Worm (Caenorhabditis elegans) whole organism, mixed stage, embryonic: ENCODE results near the gene chst-1.
A peak's percentile ranks its signal among the peaks of the same experiment; 100 is the strongest.

Experiments used
- M03D4.4 ChIP-seq: sonication (generic microtip); optimal IDR thresholded peaks from 2 replicates; lab custom pipeline; 2017; ENCODE audit warnings: mild to moderate bottlenecking, missing genetic modification characterization, missing compliant biosample characterization
- bed-3 ChIP-seq: fragments of 200-800 bp; sonication (Bioruptor generic); optimal IDR thresholded peaks from 3 replicates; lab custom pipeline; 2018; ENCODE audit warnings: mild to moderate bottlenecking, missing genetic modification characterization, moderate library complexity, missing compliant biosample characterization
- blmp-1 ChIP-seq: fragments of 150-350 bp; optimal IDR thresholded peaks from 2 replicates; lab custom pipeline; 2014; ENCODE audit warnings: missing biosample characterization, missing genetic modification characterization
- ceh-39 ChIP-seq: fragments of 150-350 bp; optimal IDR thresholded peaks from 2 replicates; lab custom pipeline; 2014; ENCODE audit warnings: missing biosample characterization, missing genetic modification characterization
- ceh-43 ChIP-seq: fragments of 200-800 bp; sonication (Bioruptor generic); optimal IDR thresholded peaks from 2 replicates; lab custom pipeline; 2018; ENCODE audit warnings: mild to moderate bottlenecking, missing genetic modification characterization, moderate library complexity, missing compliant biosample characterization
- ceh-83 ChIP-seq: fragments of 200-800 bp; sonication (Bioruptor generic); optimal IDR thresholded peaks from 2 replicates; lab custom pipeline; 2018; ENCODE audit warnings: mild to moderate bottlenecking, missing genetic modification characterization, missing compliant biosample characterization
- cnd-1 ChIP-seq: fragments of 200-800 bp; sonication (Bioruptor generic); optimal IDR thresholded peaks from 2 replicates; lab custom pipeline; 2018; ENCODE audit warnings: mild to moderate bottlenecking, missing genetic modification characterization, missing compliant biosample characterization
- drap-1 ChIP-seq: fragments of 200-800 bp; sonication (Bioruptor generic); optimal IDR thresholded peaks from 3 replicates; lab custom pipeline; 2018; ENCODE audit warnings: mild to moderate bottlenecking, missing genetic modification characterization, missing compliant biosample characterization
- elt-1 ChIP-seq: sonication (generic microtip); optimal IDR thresholded peaks from 2 replicates; lab custom pipeline; 2017; ENCODE audit warnings: missing genetic modification characterization, mild to moderate bottlenecking, missing compliant biosample characterization, antibody characterized with exemption, moderate library complexity, borderline replicate concordance; ENCODE audit not compliant: insufficient read depth
- elt-3 ChIP-seq: fragments of 150-350 bp; optimal IDR thresholded peaks from 2 replicates; lab custom pipeline; 2014; ENCODE audit warnings: missing biosample characterization, missing genetic modification characterization
- flh-1 ChIP-seq: fragments of 200-800 bp; sonication (Bioruptor generic); optimal IDR thresholded peaks from 2 replicates; lab custom pipeline; 2018; ENCODE audit warnings: mild to moderate bottlenecking, missing genetic modification characterization, moderate library complexity, missing compliant biosample characterization
- ham-2 ChIP-seq: fragments of 200-800 bp; sonication (Bioruptor generic); optimal IDR thresholded peaks from 2 replicates; lab custom pipeline; 2018; ENCODE audit warnings: mild to moderate bottlenecking, missing genetic modification characterization, missing compliant biosample characterization
- hlh-1 ChIP-seq: fragments of 150-350 bp; optimal IDR thresholded peaks from 2 replicates; lab custom pipeline; 2014; ENCODE audit warnings: missing biosample characterization, missing genetic modification reagents, missing genetic modification characterization
- lin-13 ChIP-seq: fragments of 150-350 bp; optimal IDR thresholded peaks from 2 replicates; lab custom pipeline; 2014; ENCODE audit warnings: missing biosample characterization, missing genetic modification characterization
- lin-32 ChIP-seq: fragments of 200-800 bp; sonication (Bioruptor generic); optimal IDR thresholded peaks from 2 replicates; lab custom pipeline; 2018; ENCODE audit warnings: mild to moderate bottlenecking, missing genetic modification characterization, missing compliant biosample characterization
- lsy-2 ChIP-seq: fragments of 150-350 bp; optimal IDR thresholded peaks from 2 replicates; lab custom pipeline; 2014; ENCODE audit warnings: missing biosample characterization, missing genetic modification characterization
- mab-5 ChIP-seq: fragments of 150-350 bp; optimal IDR thresholded peaks from 2 replicates; lab custom pipeline; 2014; ENCODE audit warnings: missing biosample characterization, missing genetic modification characterization
- mep-1 ChIP-seq: fragments of 150-350 bp; optimal IDR thresholded peaks from 2 replicates; lab custom pipeline; 2017; ENCODE audit warnings: missing biosample characterization, missing genetic modification reagents, missing genetic modification characterization, inconsistent platforms
- nhr-12 ChIP-seq: fragments of 150-350 bp; optimal IDR thresholded peaks from 2 replicates; lab custom pipeline; 2014; ENCODE audit warnings: missing biosample characterization, missing genetic modification characterization
- nhr-2 ChIP-seq: fragments of 150-350 bp; optimal IDR thresholded peaks from 2 replicates; lab custom pipeline; 2014; ENCODE audit warnings: missing biosample characterization, missing genetic modification characterization
- nhr-237 ChIP-seq: fragments of 150-350 bp; optimal IDR thresholded peaks from 2 replicates; lab custom pipeline; 2014; ENCODE audit warnings: missing biosample characterization, missing genetic modification characterization
- nhr-28 ChIP-seq: fragments of 150-350 bp; optimal IDR thresholded peaks from 2 replicates; lab custom pipeline; 2014; ENCODE audit warnings: missing biosample characterization, missing genetic modification characterization
- nhr-76 ChIP-seq: sonication (generic microtip); optimal IDR thresholded peaks from 2 replicates; lab custom pipeline; 2017; ENCODE audit warnings: missing biosample characterization, missing genetic modification characterization
- pha-4 ChIP-seq: fragments of 150-350 bp; optimal IDR thresholded peaks from 2 replicates; lab custom pipeline; 2018; ENCODE audit warnings: missing biosample characterization, missing genetic modification reagents, missing genetic modification characterization
- sem-2 ChIP-seq: fragments of 200-800 bp; sonication (Bioruptor generic); optimal IDR thresholded peaks from 2 replicates; lab custom pipeline; 2018; ENCODE audit warnings: mild to moderate bottlenecking, missing genetic modification characterization, missing compliant biosample characterization
- snpc-4 ChIP-seq: fragments of 150-350 bp; optimal IDR thresholded peaks from 2 replicates; lab custom pipeline; 2014; ENCODE audit warnings: missing biosample characterization, missing genetic modification characterization
- sptf-1 ChIP-seq: sonication (generic microtip); optimal IDR thresholded peaks from 2 replicates; lab custom pipeline; 2017; ENCODE audit warnings: mild to moderate bottlenecking, missing genetic modification characterization, moderate library complexity, missing compliant biosample characterization
- tbx-8 ChIP-seq: fragments of 200-800 bp; sonication (Bioruptor generic); optimal IDR thresholded peaks from 2 replicates; lab custom pipeline; 2018; ENCODE audit warnings: mild to moderate bottlenecking, missing genetic modification characterization, moderate library complexity, missing compliant biosample characterization
- unc-120 ChIP-seq: sonication (generic microtip); optimal IDR thresholded peaks from 2 replicates; lab custom pipeline; 2017; ENCODE audit warnings: missing genetic modification characterization, missing compliant biosample characterization; ENCODE audit not compliant: poor library complexity, severe bottlenecking
- unc-39 ChIP-seq: fragments of 150-350 bp; optimal IDR thresholded peaks from 2 replicates; lab custom pipeline; 2014; ENCODE audit warnings: missing biosample characterization, missing genetic modification characterization
- unc-62 ChIP-seq: fragments of 150-350 bp; optimal IDR thresholded peaks from 2 replicates; lab custom pipeline; 2014; ENCODE audit warnings: missing biosample characterization, missing genetic modification reagents, missing genetic modification characterization
- ztf-11 ChIP-seq: fragments of 150-350 bp; optimal IDR thresholded peaks from 2 replicates; lab custom pipeline; 2014; ENCODE audit warnings: missing biosample characterization, missing genetic modification characterization

chst-1 gene

ce11 chrII:8099212-8099784 is 7.5 kb downstream of the chst-1 start:
- peak; percentile 49 for TF ChIP-seq nhr-2 (tag; lab: Kevin White, UChicago)
- TF ChIP-seq sem-2: no peak

DNA sequence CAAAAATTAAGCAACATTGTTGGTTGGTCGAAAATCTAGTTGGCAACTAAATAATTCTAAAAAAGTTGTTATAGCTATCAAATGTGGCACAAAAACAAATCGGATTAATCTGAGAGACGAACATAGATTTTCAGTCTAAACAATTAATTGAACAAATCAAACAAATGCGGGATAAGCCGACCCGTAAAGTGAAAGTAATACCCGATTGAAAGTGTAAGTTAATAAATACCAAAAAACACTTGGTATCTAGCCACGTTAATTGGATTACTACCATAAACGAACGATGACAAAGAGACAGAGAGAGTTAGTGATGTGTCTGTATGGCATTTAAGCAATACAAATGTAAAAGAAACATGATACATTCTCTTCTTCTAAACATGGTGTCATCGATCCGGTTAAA is 12.9 kb downstream of the chst-1 start:
- peak; percentile 12 for TF ChIP-seq blmp-1 (tag; lab: Kevin White, UChicago)
- no peak for TF ChIP-seq nhr-12
- TF ChIP-seq, all 35 proteins: peak for 1

DNA sequence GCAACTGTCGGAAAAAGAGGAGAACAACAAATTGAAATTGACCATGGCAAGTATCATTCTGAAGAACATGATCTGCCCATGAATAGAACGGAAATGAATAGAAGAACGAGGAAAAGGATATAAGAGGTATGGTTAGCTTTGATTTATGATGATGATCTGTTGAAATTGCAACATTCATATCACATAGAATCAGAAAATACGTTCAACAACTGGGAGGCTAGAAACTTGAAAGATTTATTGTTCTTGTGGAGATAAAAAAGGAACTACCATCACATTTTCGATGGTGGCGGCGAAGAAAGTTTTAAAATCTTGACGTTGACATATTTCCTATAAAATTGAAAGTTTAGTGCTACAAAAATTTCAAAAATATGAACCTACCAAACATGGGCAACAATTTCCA is 13.5 kb downstream of the chst-1 start:
- no peak for TF ChIP-seq nhr-237 (tag; lab: Kevin White, UChicago)
- no peak for TF ChIP-seq mep-1 (tag; lab: Kevin White, UChicago)
- no peak for TF ChIP-seq hlh-1 (tag; lab: Kevin White, UChicago)
- TF ChIP-seq unc-120 (tag; lab: Kevin White, UChicago): no peak
- TF ChIP-seq lin-13 (tag; lab: Kevin White, UChicago): no peak
- TF ChIP-seq blmp-1 (tag; lab: Kevin White, UChicago): no peak
- TF ChIP-seq nhr-28 (tag; lab: Kevin White, UChicago): no peak
- no peak for TF ChIP-seq unc-62 (GFP tag; lab: Kevin White, UChicago)
- TF ChIP-seq flh-1 (GFP tag; lab: Kevin White, UChicago): no peak
- no peak for TF ChIP-seq ceh-83
- no peak for TF ChIP-seq unc-39 (tag; lab: Kevin White, UChicago)
- no peak for TF ChIP-seq elt-1 (tag; lab: Kevin White, UChicago)
- TF ChIP-seq drap-1 (GFP tag; lab: Kevin White, UChicago): no peak
- TF ChIP-seq ztf-11 (tag; lab: Kevin White, UChicago): no peak
- TF ChIP-seq nhr-76 (tag; lab: Kevin White, UChicago): no peak
- TF ChIP-seq ham-2 (GFP tag; lab: Kevin White, UChicago): no peak
- TF ChIP-seq ceh-39 (tag; lab: Kevin White, UChicago): no peak

ce11 chrII:8092537-8092936 is 14.2 kb downstream of the chst-1 start, which contains the start of gene ltd-1:
Gene ltd-1, minus strand, starts transcription at chrII:8092754.
- no peak for TF ChIP-seq snpc-4 (tag; lab: Kevin White, UChicago)
- no peak for TF ChIP-seq unc-39 (tag; lab: Kevin White, UChicago)
- no peak for TF ChIP-seq sptf-1 (tag; lab: Kevin White, UChicago)
- no peak for TF ChIP-seq flh-1 (GFP tag; lab: Kevin White, UChicago)
- TF ChIP-seq pha-4 (tag; lab: Kevin White, UChicago): no peak
- TF ChIP-seq ceh-43 (GFP tag; lab: Kevin White, UChicago): no peak
- TF ChIP-seq elt-1 (tag; lab: Kevin White, UChicago): no peak
- TF ChIP-seq bed-3: no peak

- no peak for TF ChIP-seq cnd-1 (tag; lab: Kevin White, UChicago)
- no peak for TF ChIP-seq nhr-2 (tag; lab: Kevin White, UChicago)
- TF ChIP-seq mep-1 (tag; lab: Kevin White, UChicago): no peak
- TF ChIP-seq elt-1 (tag; lab: Kevin White, UChicago): no peak
- TF ChIP-seq ceh-83: peak; percentile 37
- no peak for TF ChIP-seq M03D4.4 (tag; lab: Kevin White, UChicago)
- no peak for TF ChIP-seq nhr-12
- no peak for TF ChIP-seq blmp-1 (tag; lab: Kevin White, UChicago)
- TF ChIP-seq ceh-39 (tag; lab: Kevin White, UChicago): peak; percentile 25
- TF ChIP-seq ceh-43 (GFP tag; lab: Kevin White, UChicago): no peak
- no peak for TF ChIP-seq nhr-76 (tag; lab: Kevin White, UChicago)
- no peak for TF ChIP-seq lsy-2 (tag; lab: Kevin White, UChicago)
- no peak for TF ChIP-seq lin-32
- no peak for TF ChIP-seq tbx-8 (GFP tag; lab: Kevin White, UChicago)
- TF ChIP-seq elt-3: no peak
- TF ChIP-seq drap-1 (GFP tag; lab: Kevin White, UChicago): peak; percentile 27
- no peak for TF ChIP-seq ztf-11 (tag; lab: Kevin White, UChicago)
- no peak for TF ChIP-seq pha-4 (tag; lab: Kevin White, UChicago)
- no peak for TF ChIP-seq mab-5 (tag; lab: Kevin White, UChicago)
- no peak for TF ChIP-seq nhr-237 (tag; lab: Kevin White, UChicago)
- peak; percentile 17 for TF ChIP-seq sptf-1 (tag; lab: Kevin White, UChicago)
- TF ChIP-seq snpc-4 (tag; lab: Kevin White, UChicago): no peak
- TF ChIP-seq unc-39 (tag; lab: Kevin White, UChicago): no peak
Measured at ce11 chrII:8091528-8091927, 15.2 kb downstream of the chst-1 start.
